Worm (Caenorhabditis elegans): ENCODE data around the gene fut-8.

DNA sequence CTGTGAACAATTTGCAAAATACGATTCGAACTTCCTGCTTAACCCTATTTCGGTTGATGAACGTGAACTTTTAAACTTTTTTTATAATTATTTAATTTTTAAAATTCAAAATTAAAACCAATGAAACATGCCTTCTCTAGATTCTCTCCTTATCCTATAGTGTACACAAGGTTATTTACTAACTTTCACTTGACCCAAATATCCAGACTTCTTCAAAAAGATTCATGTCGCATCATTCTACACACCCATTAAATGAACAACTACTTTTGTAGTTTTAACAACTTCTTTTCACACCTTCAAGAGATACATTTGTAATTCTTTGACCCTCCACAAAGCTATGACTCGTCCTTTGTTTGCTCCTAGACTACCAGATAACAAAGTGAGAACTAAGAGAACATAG, 7.6 kb downstream of the fut-8 start:
- TF ChIP-seq ztf-11 (tag; optimal IDR thresholded peaks at IDR 0.05) (no peak), cnd-1 (tag; optimal IDR thresholded peaks at IDR 0.05) (no peak)

All from whole organism, mixed stage, embryonic.